Worm (Caenorhabditis elegans) whole organism, young adult: ENCODE measurements around the gene ZK792.5.

Experiments used
- T07F8.4 ChIP-seq: sonication (generic microtip); optimal IDR thresholded peaks from 2 replicates; lab custom pipeline; 2016; ENCODE audit warnings: mild to moderate bottlenecking, missing genetic modification characterization, moderate library complexity, missing compliant biosample characterization
- ama-1 ChIP-seq, 3 experiments: fragments of 150-350 bp in 1 of 3; sonication (generic microtip) in 2 of 3; optimal IDR thresholded peaks; 2 replicates each; lab custom pipeline; 2014 to 2018; ENCODE audit warnings: missing biosample characterization in 2 of 3, missing genetic modification characterization in 2 of 3, missing genetic modification reagents in 2 of 3
- bed-2 ChIP-seq: fragments of 200-800 bp; sonication (Bioruptor generic); IDR thresholded peaks from 2 replicates; pipeline ENCODE4 v1.3.6; 2022; ENCODE audit warnings: missing genetic modification reagents, missing genetic modification characterization, missing compliant biosample characterization
- ceh-100 ChIP-seq: fragments of 200-800 bp; sonication (Bioruptor generic); IDR thresholded peaks from 2 replicates; pipeline ENCODE4 v1.3.6; 2022; ENCODE audit warnings: missing genetic modification reagents, missing genetic modification characterization, missing compliant biosample characterization
- hlh-12 ChIP-seq: sonication (generic microtip); optimal IDR thresholded peaks from 2 replicates; lab custom pipeline; 2016; ENCODE audit warnings: missing genetic modification characterization, missing compliant biosample characterization
- hrde-1 ChIP-seq: sonication (generic microtip); optimal IDR thresholded peaks from 2 replicates; lab custom pipeline; 2016; ENCODE audit warnings: missing genetic modification characterization, mild to moderate bottlenecking, missing compliant biosample characterization, moderate library complexity, missing genotype, missing genetic modification reagents, borderline replicate concordance
- lin-54 ChIP-seq: fragments of 200-800 bp; sonication (Bioruptor generic); optimal IDR thresholded peaks from 2 replicates; lab custom pipeline; 2018; ENCODE audit warnings: mild to moderate bottlenecking, missing genetic modification characterization, missing compliant biosample characterization
- madf-3 ChIP-seq: fragments of 200-800 bp; sonication (Bioruptor generic); IDR thresholded peaks from 2 replicates; pipeline ENCODE4 v1.3.6; 2022; ENCODE audit warnings: missing genetic modification reagents, missing genetic modification characterization, missing compliant biosample characterization
- rpc-1 ChIP-seq, 2 experiments: fragments of 150-350 bp in 1 of 2; sonication (generic microtip) in 1 of 2; optimal IDR thresholded peaks; 2 replicates each; lab custom pipeline; 2014 to 2018; ENCODE audit warnings: missing biosample characterization in 1 of 2, missing genetic modification characterization in 1 of 2, missing genetic modification reagents in 1 of 2, missing genotype in 1 of 2
- snpc-4 ChIP-seq, 5 experiments: fragments of 150-350 bp in 1 of 5; sonication (generic microtip) in 4 of 5; optimal IDR thresholded peaks; 2 replicates each; lab custom pipeline; 2014 to 2018; ENCODE audit warnings: missing genetic modification characterization in 5 of 5, missing biosample characterization in 3 of 5, antibody characterized with exemption in 2 of 5, mild to moderate bottlenecking in 2 of 5, missing compliant biosample characterization in 2 of 5, missing genotype in 2 of 5, moderate library complexity in 2 of 5, missing genetic modification reagents in 1 of 5
- sptf-2 ChIP-seq: fragments of 200-800 bp; sonication (Bioruptor generic); optimal IDR thresholded peaks from 2 replicates; lab custom pipeline; 2018; ENCODE audit warnings: mild to moderate bottlenecking, missing genetic modification characterization, missing compliant biosample characterization
- zfh-2 ChIP-seq: fragments of 200-800 bp; sonication (Bioruptor generic); conservative IDR thresholded peaks from 2 replicates; pipeline ENCODE4 v1.3.6; 2022; ENCODE audit warnings: missing genetic modification reagents, missing genetic modification characterization, missing compliant biosample characterization

DNA sequence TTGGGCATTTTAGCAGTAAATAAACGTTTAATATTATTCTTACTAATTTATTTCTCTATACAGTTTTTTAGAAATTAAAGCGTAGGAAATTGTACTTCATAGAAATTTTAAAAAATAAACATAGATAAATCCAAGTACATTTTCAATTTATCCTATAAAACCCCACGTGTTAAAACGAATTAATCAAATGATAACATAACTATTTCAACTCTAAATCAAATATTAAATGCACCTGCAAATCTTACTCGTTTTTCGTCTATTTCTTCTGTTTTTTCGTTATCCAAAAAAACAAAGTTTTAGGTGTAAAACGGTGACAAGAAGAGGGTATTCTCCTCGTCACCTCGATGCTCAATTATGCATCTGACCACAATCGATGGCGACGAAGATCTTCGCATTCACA lies 47.1 kb upstream of the ZK792.5 start, which contains the start of gene K01A6.6:
- TF ChIP-seq sptf-2 (GFP tag; lab: Kevin White, UChicago) (no peak), T07F8.4 (tag; lab: Kevin White, UChicago) (no peak), snpc-4 (GFP tag; optimal IDR thresholded peaks at IDR 0.05; lab: Kevin White, UChicago) (no peak), snpc-4 (tag; optimal IDR thresholded peaks at IDR 0.05; lab: Kevin White, UChicago) (no peak), bed-2 (no peak), hrde-1 (tag; lab: Kevin White, UChicago) (no peak), hlh-12 (tag; lab: Kevin White, UChicago) (no peak), ceh-100 (no peak), madf-3 (no peak), rpc-1 (optimal IDR thresholded peaks at IDR 0.05; lab: Kevin White, UChicago) (no peak), rpc-1 (tag; optimal IDR thresholded peaks at IDR 0.05; lab: Kevin White, UChicago) (no peak), lin-54 (no peak), zfh-2 (no peak), ama-1 (optimal IDR thresholded peaks at IDR 0.05; lab: Kevin White, UChicago) (no peak), ama-1 (GFP tag; optimal IDR thresholded peaks at IDR 0.05; lab: Kevin White, UChicago) (no peak)
